Worm (Caenorhabditis elegans) whole organism, young adult: ENCODE data around the gene C15B12.9.
A peak's percentile ranks its signal among the peaks of the same experiment; 100 is the strongest.

Experiments
- B0019.2 ChIP-seq: fragments of 200-800 bp; sonication (Bioruptor generic); conservative IDR thresholded peaks from 2 replicates; pipeline ENCODE4 v1.3.6; 2022; ENCODE audit warnings: missing genetic modification reagents, missing genetic modification characterization, missing compliant biosample characterization
- B0035.1 ChIP-seq: sonication (generic microtip); optimal IDR thresholded peaks from 2 replicates; lab custom pipeline; 2016; ENCODE audit warnings: missing genetic modification characterization, mild to moderate bottlenecking, missing compliant biosample characterization, missing genotype, missing genetic modification reagents
- B0261.1 ChIP-seq: sonication (generic microtip); optimal IDR thresholded peaks from 2 replicates; lab custom pipeline; 2016; ENCODE audit warnings: mild to moderate bottlenecking, missing genetic modification characterization, moderate library complexity, missing compliant biosample characterization
- B0336.3 ChIP-seq: fragments of 200-800 bp; sonication (Bioruptor generic); IDR thresholded peaks from 2 replicates; pipeline ENCODE4 v1.3.6; 2022; ENCODE audit warnings: missing genetic modification characterization, missing compliant biosample characterization
- C06A6.2 ChIP-seq: fragments of 200-800 bp; sonication (Bioruptor generic); conservative IDR thresholded peaks from 2 replicates; pipeline ENCODE4 v1.3.6; 2022; ENCODE audit warnings: missing genetic modification characterization, missing compliant biosample characterization
- C17E4.6 ChIP-seq: fragments of 200-800 bp; sonication (Bioruptor generic); IDR thresholded peaks from 2 replicates; pipeline ENCODE4 v1.3.6; 2022; ENCODE audit warnings: missing genetic modification reagents, missing genetic modification characterization, missing compliant biosample characterization
- F33H1.4 ChIP-seq: fragments of 200-800 bp; sonication (Bioruptor generic); IDR thresholded peaks from 2 replicates; pipeline ENCODE4 v1.3.6; 2022; ENCODE audit warnings: missing genetic modification reagents, missing genetic modification characterization, missing compliant biosample characterization
- F49E8.2 ChIP-seq: sonication (generic microtip); optimal IDR thresholded peaks from 3 replicates; lab custom pipeline; 2017; ENCODE audit warnings: missing genetic modification characterization, mild to moderate bottlenecking, missing compliant biosample characterization, antibody characterized with exemption, moderate library complexity; ENCODE audit not compliant: insufficient read depth
- K12H6.12 ChIP-seq: fragments of 200-800 bp; sonication (Bioruptor generic); optimal IDR thresholded peaks from 2 replicates; lab custom pipeline; 2018; ENCODE audit warnings: mild to moderate bottlenecking, missing genetic modification characterization, missing compliant biosample characterization
- Y56A3A.18 ChIP-seq: fragments of 200-800 bp; sonication (Bioruptor generic); IDR thresholded peaks from 2 replicates; pipeline ENCODE4 v1.3.6; 2022; ENCODE audit warnings: missing genetic modification reagents, missing genetic modification characterization, missing compliant biosample characterization
- ZK185.1 ChIP-seq: sonication (generic microtip); optimal IDR thresholded peaks from 2 replicates; lab custom pipeline; 2016; ENCODE audit warnings: mild to moderate bottlenecking, missing genetic modification characterization, missing compliant biosample characterization; ENCODE audit not compliant: poor library complexity, severe bottlenecking
- aptf-3 ChIP-seq: fragments of 200-800 bp; sonication (Bioruptor generic); IDR thresholded peaks from 2 replicates; pipeline ENCODE4 v1.3.6; 2022; ENCODE audit warnings: missing genetic modification characterization, missing compliant biosample characterization
- atf-7 ChIP-seq: sonication (generic microtip); optimal IDR thresholded peaks from 2 replicates; lab custom pipeline; 2017; ENCODE audit warnings: mild to moderate bottlenecking, missing genetic modification characterization, missing compliant biosample characterization
- athp-1 ChIP-seq: sonication (generic microtip); optimal IDR thresholded peaks from 2 replicates; lab custom pipeline; 2017; ENCODE audit warnings: mild to moderate bottlenecking, missing genetic modification characterization, missing compliant biosample characterization
- attf-6 ChIP-seq: fragments of 200-800 bp; sonication (Bioruptor generic); IDR thresholded peaks from 2 replicates; pipeline ENCODE4 v1.3.6; 2022; ENCODE audit warnings: missing genetic modification reagents, missing genetic modification characterization, missing compliant biosample characterization
- bed-2 ChIP-seq: fragments of 200-800 bp; sonication (Bioruptor generic); IDR thresholded peaks from 2 replicates; pipeline ENCODE4 v1.3.6; 2022; ENCODE audit warnings: missing genetic modification reagents, missing genetic modification characterization, missing compliant biosample characterization
- ceh-100 ChIP-seq: fragments of 200-800 bp; sonication (Bioruptor generic); IDR thresholded peaks from 2 replicates; pipeline ENCODE4 v1.3.6; 2022; ENCODE audit warnings: missing genetic modification reagents, missing genetic modification characterization, missing compliant biosample characterization
- die-1 ChIP-seq: sonication (generic microtip); optimal IDR thresholded peaks from 2 replicates; lab custom pipeline; 2016; ENCODE audit warnings: missing genotype, mild to moderate bottlenecking, missing genetic modification characterization, missing compliant biosample characterization
- dox-1 ChIP-seq: fragments of 200-800 bp; sonication (Bioruptor generic); IDR thresholded peaks from 2 replicates; pipeline ENCODE4 v1.3.6; 2022; ENCODE audit warnings: missing genetic modification reagents, missing genetic modification characterization, missing compliant biosample characterization
- egl-44 ChIP-seq: fragments of 200-800 bp; sonication (Bioruptor generic); IDR thresholded peaks from 2 replicates; pipeline ENCODE4 v1.3.6; 2022; ENCODE audit warnings: missing genetic modification reagents, missing genetic modification characterization, missing compliant biosample characterization
- gei-17 ChIP-seq: fragments of 200-800 bp; sonication (Bioruptor generic); optimal IDR thresholded peaks from 2 replicates; lab custom pipeline; 2018; ENCODE audit warnings: mild to moderate bottlenecking, missing genetic modification characterization, missing compliant biosample characterization
- hlh-12 ChIP-seq: sonication (generic microtip); optimal IDR thresholded peaks from 2 replicates; lab custom pipeline; 2016; ENCODE audit warnings: missing genetic modification characterization, missing compliant biosample characterization
- hlh-26 ChIP-seq: fragments of 200-800 bp; sonication (Bioruptor generic); conservative IDR thresholded peaks from 2 replicates; pipeline ENCODE4 v1.3.6; 2022; ENCODE audit warnings: missing genetic modification reagents, missing genetic modification characterization, missing compliant biosample characterization
- hmg-1.2 ChIP-seq: fragments of 200-800 bp; sonication (Bioruptor generic); IDR thresholded peaks from 2 replicates; pipeline ENCODE4 v1.3.6; 2022; ENCODE audit warnings: missing genetic modification reagents, missing genetic modification characterization, missing compliant biosample characterization
- lag-1 ChIP-seq: fragments of 200-800 bp; sonication (Bioruptor generic); IDR thresholded peaks from 2 replicates; pipeline ENCODE4 v1.3.6; 2022; ENCODE audit warnings: missing genetic modification reagents, missing genetic modification characterization, missing compliant biosample characterization
- let-607 ChIP-seq, 2 experiments: fragments of 200-800 bp in 1 of 2; sonication (Bioruptor generic) in 1 of 2; sonication (generic microtip) in 1 of 2; optimal IDR thresholded peaks; 2 replicates each; lab custom pipeline; 2016 to 2018; ENCODE audit warnings: mild to moderate bottlenecking in 2 of 2, missing compliant biosample characterization in 2 of 2, missing genetic modification characterization in 2 of 2, moderate library complexity in 2 of 2, missing genotype in 1 of 2
- lin-26 ChIP-seq: fragments of 200-800 bp; sonication (Bioruptor generic); IDR thresholded peaks from 2 replicates; pipeline ENCODE4 v1.3.6; 2022; ENCODE audit warnings: missing genetic modification reagents, missing genetic modification characterization, missing compliant biosample characterization
- lsl-1 ChIP-seq: fragments of 200-800 bp; sonication (Bioruptor generic); optimal IDR thresholded peaks from 2 replicates; lab custom pipeline; 2018; ENCODE audit warnings: mild to moderate bottlenecking, missing genetic modification characterization, moderate library complexity, missing compliant biosample characterization
- lsy-27 ChIP-seq: sonication (generic microtip); optimal IDR thresholded peaks from 2 replicates; lab custom pipeline; 2017; ENCODE audit warnings: missing genetic modification characterization, mild to moderate bottlenecking, missing compliant biosample characterization, antibody characterized with exemption, missing genotype, borderline replicate concordance; ENCODE audit not compliant: insufficient read depth
- mel-28 ChIP-seq: sonication (generic microtip); optimal IDR thresholded peaks from 2 replicates; lab custom pipeline; 2016; ENCODE audit warnings: borderline replicate concordance, mild to moderate bottlenecking, missing genetic modification characterization, missing compliant biosample characterization
- mes-4 ChIP-seq: sonication (generic microtip); optimal IDR thresholded peaks from 2 replicates; lab custom pipeline; 2016; ENCODE audit warnings: missing genotype, missing genetic modification characterization, missing compliant biosample characterization
- nfya-2 ChIP-seq: fragments of 200-800 bp; sonication (Bioruptor generic); IDR thresholded peaks from 2 replicates; pipeline ENCODE4 v1.3.6; 2022; ENCODE audit warnings: missing genetic modification reagents, missing genetic modification characterization, missing compliant biosample characterization
- nfyb-1 ChIP-seq: fragments of 200-800 bp; sonication (Bioruptor generic); IDR thresholded peaks from 2 replicates; pipeline ENCODE4 v1.3.6; 2022; ENCODE audit warnings: missing genetic modification reagents, missing genetic modification characterization, missing compliant biosample characterization
- nhr-120 ChIP-seq: fragments of 200-800 bp; sonication (Bioruptor generic); IDR thresholded peaks from 2 replicates; pipeline ENCODE4 v1.3.6; 2022; ENCODE audit warnings: missing genetic modification characterization, missing compliant biosample characterization
- nhr-27 ChIP-seq: fragments of 200-800 bp; sonication (Bioruptor generic); optimal IDR thresholded peaks from 2 replicates; lab custom pipeline; 2018; ENCODE audit warnings: mild to moderate bottlenecking, missing genetic modification characterization, moderate library complexity, missing compliant biosample characterization
- nhr-80 ChIP-seq: sonication (generic microtip); optimal IDR thresholded peaks from 2 replicates; lab custom pipeline; 2016; ENCODE audit warnings: missing genetic modification characterization, missing compliant biosample characterization
- nhr-90 ChIP-seq: sonication (generic microtip); optimal IDR thresholded peaks from 2 replicates; lab custom pipeline; 2016; ENCODE audit warnings: missing genotype, mild to moderate bottlenecking, missing genetic modification characterization, missing compliant biosample characterization
- pbrm-1 ChIP-seq: fragments of 200-800 bp; sonication (Bioruptor generic); IDR thresholded peaks from 2 replicates; pipeline ENCODE4 v1.3.6; 2022; ENCODE audit warnings: missing genetic modification reagents, missing genetic modification characterization, missing compliant biosample characterization
- rpc-1 ChIP-seq, 2 experiments: fragments of 150-350 bp in 1 of 2; sonication (generic microtip) in 1 of 2; optimal IDR thresholded peaks; 2 replicates each; lab custom pipeline; 2014 to 2018; ENCODE audit warnings: missing biosample characterization in 1 of 2, missing genetic modification characterization in 1 of 2, missing genetic modification reagents in 1 of 2, missing genotype in 1 of 2
- snpc-3.4 ChIP-seq: sonication (generic microtip); optimal IDR thresholded peaks from 2 replicates; lab custom pipeline; 2017; ENCODE audit warnings: missing genetic modification characterization, mild to moderate bottlenecking, missing compliant biosample characterization, antibody characterized with exemption, moderate library complexity, missing genotype, missing genetic modification reagents
- snpc-4 ChIP-seq, 5 experiments: fragments of 150-350 bp in 1 of 5; sonication (generic microtip) in 4 of 5; optimal IDR thresholded peaks; 2 replicates each; lab custom pipeline; 2014 to 2018; ENCODE audit warnings: missing genetic modification characterization in 5 of 5, missing biosample characterization in 3 of 5, antibody characterized with exemption in 2 of 5, mild to moderate bottlenecking in 2 of 5, missing compliant biosample characterization in 2 of 5, missing genotype in 2 of 5, moderate library complexity in 2 of 5, missing genetic modification reagents in 1 of 5
- sptf-2 ChIP-seq: fragments of 200-800 bp; sonication (Bioruptor generic); optimal IDR thresholded peaks from 2 replicates; lab custom pipeline; 2018; ENCODE audit warnings: mild to moderate bottlenecking, missing genetic modification characterization, missing compliant biosample characterization
- tbp1 ChIP-seq: fragments of 200-800 bp; sonication (Bioruptor generic); optimal IDR thresholded peaks from 2 replicates; lab custom pipeline; 2018; ENCODE audit warnings: mild to moderate bottlenecking, missing genetic modification characterization, missing compliant biosample characterization
- unc-130 ChIP-seq: sonication (generic microtip); optimal IDR thresholded peaks from 2 replicates; lab custom pipeline; 2016; ENCODE audit warnings: missing genetic modification reagents, missing genetic modification characterization, missing compliant biosample characterization
- ztf-22 ChIP-seq: fragments of 200-800 bp; sonication (Bioruptor generic); optimal IDR thresholded peaks from 2 replicates; lab custom pipeline; 2018; ENCODE audit warnings: mild to moderate bottlenecking, missing genetic modification characterization, moderate library complexity, missing compliant biosample characterization
- ztf-25 ChIP-seq: fragments of 200-800 bp; sonication (Bioruptor generic); IDR thresholded peaks from 2 replicates; pipeline ENCODE4 v1.3.6; 2022; ENCODE audit warnings: missing genetic modification reagents, missing genetic modification characterization, missing compliant biosample characterization
- ztf-3 ChIP-seq: fragments of 200-800 bp; sonication (Bioruptor generic); optimal IDR thresholded peaks from 2 replicates; lab custom pipeline; 2018; ENCODE audit warnings: mild to moderate bottlenecking, missing genetic modification characterization, missing compliant biosample characterization

C15B12.9 gene

ce11 chrX:6455157-6455556 is 13.4 kb upstream of the C15B12.9 start, which contains the start of gene nas-33:
Gene nas-33, minus strand, starts transcription at chrX:6455257.
- TF ChIP-seq F33H1.4 (no peak), gei-17 (GFP tag; lab: Kevin White, UChicago) (no peak), lsy-27 (tag; lab: Kevin White, UChicago) (no peak), B0019.2 (no peak), B0035.1 (no peak), rpc-1 (optimal IDR thresholded peaks at IDR 0.05; lab: Kevin White, UChicago) (no peak), rpc-1 (tag; optimal IDR thresholded peaks at IDR 0.05; lab: Kevin White, UChicago) (no peak), bed-2 (GFP tag; lab: Robert Waterston, UW) (no peak), snpc-3.4 (no peak), hlh-12 (tag; lab: Kevin White, UChicago) (no peak), lsl-1 (no peak), ZK185.1 (no peak), attf-6 (GFP tag; lab: Robert Waterston, UW) (no peak)

ce11 chrX:6456567-6456966 is 12.0 kb upstream of the C15B12.9 start, which contains the start of gene pept-1:
Gene pept-1, plus strand, starts transcription at chrX:6456872.
- TF ChIP-seq sptf-2, result no peak
- no peak for TF ChIP-seq die-1 (tag; lab: Kevin White, UChicago)
- no peak for TF ChIP-seq snpc-3.4
- TF ChIP-seq B0336.3 (GFP tag; lab: Robert Waterston, UW), result no peak
- TF ChIP-seq let-607 (tag; optimal IDR thresholded peaks at IDR 0.05; lab: Kevin White, UChicago), result peak; percentile 12 to 13
- no peak for TF ChIP-seq ztf-25 (GFP tag; lab: Robert Waterston, UW)
- peak; percentile 60 for TF ChIP-seq ztf-22
- TF ChIP-seq snpc-4 (GFP tag; optimal IDR thresholded peaks at IDR 0.05; lab: Kevin White, UChicago), result no peak
- TF ChIP-seq snpc-4 (tag; optimal IDR thresholded peaks at IDR 0.05; lab: Kevin White, UChicago), result no peak
- TF ChIP-seq unc-130, result no peak
- no peak for TF ChIP-seq aptf-3 (GFP tag; lab: Robert Waterston, UW)
- no peak for TF ChIP-seq lsy-27 (tag; lab: Kevin White, UChicago)
- TF ChIP-seq nhr-80, result peak; percentile 99
- TF ChIP-seq B0261.1, result no peak
- no peak for TF ChIP-seq ceh-100 (GFP tag; lab: Robert Waterston, UW)
- TF ChIP-seq F49E8.2, result no peak
- no peak for TF ChIP-seq nhr-120
- no peak for TF ChIP-seq attf-6 (GFP tag; lab: Robert Waterston, UW)
- TF ChIP-seq nfyb-1 (GFP tag; lab: Robert Waterston, UW), result no peak
- no peak for TF ChIP-seq lag-1
- TF ChIP-seq nfya-2, result no peak
- no peak for TF ChIP-seq lin-26 (GFP tag; lab: Robert Waterston, UW)
- peak; percentile 70; the same call in 1 of the 2 replicates for TF ChIP-seq Y56A3A.18 (GFP tag; lab: Robert Waterston, UW)
- no peak for TF ChIP-seq mes-4 (tag; lab: Kevin White, UChicago)
- TF ChIP-seq pbrm-1 (GFP tag; lab: Robert Waterston, UW), result no peak
- TF ChIP-seq tbp1 (GFP tag; lab: Kevin White, UChicago), result peak; percentile 25
- TF ChIP-seq mel-28 (tag; lab: Kevin White, UChicago), result no peak
- no peak for TF ChIP-seq C17E4.6
- no peak for TF ChIP-seq athp-1
- no peak for TF ChIP-seq nhr-90
- TF ChIP-seq K12H6.12 (tag; lab: Kevin White, UChicago), result no peak
- peak; percentile 50 for TF ChIP-seq atf-7 (tag; lab: Kevin White, UChicago)
- TF ChIP-seq dox-1 (GFP tag; lab: Robert Waterston, UW), result peak; percentile 74
- no peak for TF ChIP-seq hmg-1.2
- no peak for TF ChIP-seq hlh-26 (GFP tag; lab: Robert Waterston, UW)
- TF ChIP-seq nhr-27 (tag; lab: Kevin White, UChicago), result no peak
- no peak for TF ChIP-seq C06A6.2 (GFP tag; lab: Robert Waterston, UW)
- no peak for TF ChIP-seq egl-44
- no peak for TF ChIP-seq ztf-3 (GFP tag; lab: Kevin White, UChicago)
